Worm (Caenorhabditis elegans) whole organism, young adult: ENCODE measurements around the gene cope-1.

ENCODE experiments used
- B0035.1 ChIP-seq: sonication (generic microtip); optimal IDR thresholded peaks from 2 replicates; lab custom pipeline; 2016; ENCODE audit warnings: missing genetic modification characterization, mild to moderate bottlenecking, missing compliant biosample characterization, missing genotype, missing genetic modification reagents
- B0336.3 ChIP-seq: fragments of 200-800 bp; sonication (Bioruptor generic); IDR thresholded peaks from 2 replicates; pipeline ENCODE4 v1.3.6; 2022; ENCODE audit warnings: missing genetic modification characterization, missing compliant biosample characterization
- F22D6.2 ChIP-seq: sonication (generic microtip); optimal IDR thresholded peaks from 2 replicates; lab custom pipeline; 2016; ENCODE audit warnings: mild to moderate bottlenecking, missing genetic modification characterization, missing compliant biosample characterization
- F52B5.7 ChIP-seq: sonication (generic microtip); optimal IDR thresholded peaks from 2 replicates; lab custom pipeline; 2016; ENCODE audit warnings: mild to moderate bottlenecking, missing genetic modification characterization, missing compliant biosample characterization
- F57A8.1 ChIP-seq: fragments of 200-800 bp; sonication (Bioruptor generic); optimal IDR thresholded peaks from 2 replicates; lab custom pipeline; 2018; ENCODE audit warnings: mild to moderate bottlenecking, missing genetic modification characterization, moderate library complexity, missing compliant biosample characterization
- T07F8.4 ChIP-seq: sonication (generic microtip); optimal IDR thresholded peaks from 2 replicates; lab custom pipeline; 2016; ENCODE audit warnings: mild to moderate bottlenecking, missing genetic modification characterization, moderate library complexity, missing compliant biosample characterization
- Y53G8AR.9 ChIP-seq: fragments of 200-800 bp; sonication (Bioruptor generic); conservative IDR thresholded peaks from 2 replicates; pipeline ENCODE4 v1.3.6; 2022; ENCODE audit warnings: missing genetic modification reagents, missing genetic modification characterization, missing compliant biosample characterization
- Y56A3A.18 ChIP-seq: fragments of 200-800 bp; sonication (Bioruptor generic); IDR thresholded peaks from 2 replicates; pipeline ENCODE4 v1.3.6; 2022; ENCODE audit warnings: missing genetic modification reagents, missing genetic modification characterization, missing compliant biosample characterization
- Y67H2A.10 ChIP-seq: fragments of 200-800 bp; sonication (Bioruptor generic); conservative IDR thresholded peaks from 2 replicates; pipeline ENCODE4 v1.3.6; 2022; ENCODE audit warnings: missing genetic modification reagents, missing genetic modification characterization, missing compliant biosample characterization
- aptf-2 ChIP-seq: fragments of 200-800 bp; sonication (Bioruptor generic); conservative IDR thresholded peaks from 2 replicates; pipeline ENCODE4 v1.3.6; 2022; ENCODE audit warnings: missing genetic modification reagents, missing genetic modification characterization, missing compliant biosample characterization
- attf-6 ChIP-seq: fragments of 200-800 bp; sonication (Bioruptor generic); IDR thresholded peaks from 2 replicates; pipeline ENCODE4 v1.3.6; 2022; ENCODE audit warnings: missing genetic modification reagents, missing genetic modification characterization, missing compliant biosample characterization
- bed-2 ChIP-seq: fragments of 200-800 bp; sonication (Bioruptor generic); IDR thresholded peaks from 2 replicates; pipeline ENCODE4 v1.3.6; 2022; ENCODE audit warnings: missing genetic modification reagents, missing genetic modification characterization, missing compliant biosample characterization
- ceh-40 ChIP-seq: fragments of 200-800 bp; sonication (Bioruptor generic); IDR thresholded peaks from 2 replicates; pipeline ENCODE4 v1.3.6; 2022; ENCODE audit warnings: missing genetic modification characterization, missing compliant biosample characterization
- ceh-79 ChIP-seq: sonication (generic microtip); optimal IDR thresholded peaks from 2 replicates; lab custom pipeline; 2017; ENCODE audit warnings: mild to moderate bottlenecking, missing genetic modification characterization, missing compliant biosample characterization
- ceh-91 ChIP-seq: fragments of 200-800 bp; sonication (Bioruptor generic); IDR thresholded peaks from 2 replicates; pipeline ENCODE4 v1.3.6; 2022; ENCODE audit warnings: missing genetic modification reagents, missing genetic modification characterization, missing compliant biosample characterization
- die-1 ChIP-seq: sonication (generic microtip); optimal IDR thresholded peaks from 2 replicates; lab custom pipeline; 2016; ENCODE audit warnings: missing genotype, mild to moderate bottlenecking, missing genetic modification characterization, missing compliant biosample characterization
- dpff-1 ChIP-seq: sonication (generic microtip); optimal IDR thresholded peaks from 2 replicates; lab custom pipeline; 2017; ENCODE audit warnings: mild to moderate bottlenecking, missing genetic modification characterization, missing compliant biosample characterization
- dpl-1 ChIP-seq: fragments of 150-350 bp; optimal IDR thresholded peaks from 2 replicates; lab custom pipeline; 2014; ENCODE audit warnings: missing biosample characterization, missing genetic modification reagents, missing genetic modification characterization
- efl-1 ChIP-seq: fragments of 150-350 bp; optimal IDR thresholded peaks from 2 replicates; lab custom pipeline; 2014; ENCODE audit warnings: missing biosample characterization, missing genetic modification reagents, missing genetic modification characterization
- egl-18 ChIP-seq: fragments of 200-800 bp; sonication (Bioruptor generic); IDR thresholded peaks from 2 replicates; pipeline ENCODE4 v1.3.6; 2022; ENCODE audit warnings: missing genetic modification reagents, missing genetic modification characterization, missing compliant biosample characterization
- fkh-3 ChIP-seq: sonication (generic microtip); optimal IDR thresholded peaks from 2 replicates; lab custom pipeline; 2016; ENCODE audit warnings: mild to moderate bottlenecking, missing genetic modification characterization, missing compliant biosample characterization
- hlh-12 ChIP-seq: sonication (generic microtip); optimal IDR thresholded peaks from 2 replicates; lab custom pipeline; 2016; ENCODE audit warnings: missing genetic modification characterization, missing compliant biosample characterization
- hrde-1 ChIP-seq: sonication (generic microtip); optimal IDR thresholded peaks from 2 replicates; lab custom pipeline; 2016; ENCODE audit warnings: missing genetic modification characterization, mild to moderate bottlenecking, missing compliant biosample characterization, moderate library complexity, missing genotype, missing genetic modification reagents, borderline replicate concordance
- hsf-1 ChIP-seq: fragments of 200-800 bp; sonication (Bioruptor generic); IDR thresholded peaks from 2 replicates; pipeline ENCODE4 v1.3.6; 2022; ENCODE audit warnings: missing genetic modification reagents, missing genetic modification characterization, missing compliant biosample characterization
- let-526 ChIP-seq: fragments of 200-800 bp; sonication (Bioruptor generic); IDR thresholded peaks from 2 replicates; pipeline ENCODE4 v1.3.6; 2022; ENCODE audit warnings: missing genetic modification reagents, missing genetic modification characterization, missing compliant biosample characterization
- lin-54 ChIP-seq: fragments of 200-800 bp; sonication (Bioruptor generic); optimal IDR thresholded peaks from 2 replicates; lab custom pipeline; 2018; ENCODE audit warnings: mild to moderate bottlenecking, missing genetic modification characterization, missing compliant biosample characterization
- lir-1 ChIP-seq: fragments of 200-800 bp; sonication (Bioruptor generic); conservative IDR thresholded peaks from 2 replicates; pipeline ENCODE4 v1.3.6; 2022; ENCODE audit warnings: missing genetic modification reagents, missing genetic modification characterization, missing compliant biosample characterization
- madf-3 ChIP-seq: fragments of 200-800 bp; sonication (Bioruptor generic); IDR thresholded peaks from 2 replicates; pipeline ENCODE4 v1.3.6; 2022; ENCODE audit warnings: missing genetic modification reagents, missing genetic modification characterization, missing compliant biosample characterization
- madf-8 ChIP-seq: fragments of 200-800 bp; sonication (Bioruptor generic); conservative IDR thresholded peaks from 2 replicates; pipeline ENCODE4 v1.3.6; 2022; ENCODE audit warnings: missing genetic modification reagents, missing genetic modification characterization, missing compliant biosample characterization
- nhr-179 ChIP-seq: sonication (generic microtip); optimal IDR thresholded peaks from 2 replicates; lab custom pipeline; 2016; ENCODE audit warnings: mild to moderate bottlenecking, missing genetic modification characterization, missing compliant biosample characterization
- nhr-27 ChIP-seq: fragments of 200-800 bp; sonication (Bioruptor generic); optimal IDR thresholded peaks from 2 replicates; lab custom pipeline; 2018; ENCODE audit warnings: mild to moderate bottlenecking, missing genetic modification characterization, moderate library complexity, missing compliant biosample characterization
- nhr-80 ChIP-seq: sonication (generic microtip); optimal IDR thresholded peaks from 2 replicates; lab custom pipeline; 2016; ENCODE audit warnings: missing genetic modification characterization, missing compliant biosample characterization
- pbrm-1 ChIP-seq: fragments of 200-800 bp; sonication (Bioruptor generic); IDR thresholded peaks from 2 replicates; pipeline ENCODE4 v1.3.6; 2022; ENCODE audit warnings: missing genetic modification reagents, missing genetic modification characterization, missing compliant biosample characterization
- rec-8 ChIP-seq, 2 experiments: sonication (generic microtip); optimal IDR thresholded peaks; 2 replicates each; lab custom pipeline; 2016; ENCODE audit warnings: mild to moderate bottlenecking in 2 of 2, missing genetic modification characterization in 2 of 2, missing genetic modification reagents in 2 of 2, missing genotype in 2 of 2, missing biosample characterization in 1 of 2, missing compliant biosample characterization in 1 of 2, moderate library complexity in 1 of 2
- repo-1 ChIP-seq: sonication (generic microtip); optimal IDR thresholded peaks from 2 replicates; lab custom pipeline; 2017; ENCODE audit warnings: mild to moderate bottlenecking, missing genetic modification characterization, missing compliant biosample characterization
- rpc-1 ChIP-seq, 2 experiments: fragments of 150-350 bp in 1 of 2; sonication (generic microtip) in 1 of 2; optimal IDR thresholded peaks; 2 replicates each; lab custom pipeline; 2014 to 2018; ENCODE audit warnings: missing biosample characterization in 1 of 2, missing genetic modification characterization in 1 of 2, missing genetic modification reagents in 1 of 2, missing genotype in 1 of 2
- sea-2 ChIP-seq: fragments of 200-800 bp; sonication (Bioruptor generic); IDR thresholded peaks from 2 replicates; pipeline ENCODE4 v1.3.6; 2022; ENCODE audit warnings: missing genetic modification characterization, missing compliant biosample characterization
- snpc-3.4 ChIP-seq: sonication (generic microtip); optimal IDR thresholded peaks from 2 replicates; lab custom pipeline; 2017; ENCODE audit warnings: missing genetic modification characterization, mild to moderate bottlenecking, missing compliant biosample characterization, antibody characterized with exemption, moderate library complexity, missing genotype, missing genetic modification reagents
- snpc-4 ChIP-seq, 5 experiments: fragments of 150-350 bp in 1 of 5; sonication (generic microtip) in 4 of 5; optimal IDR thresholded peaks; 2 replicates each; lab custom pipeline; 2014 to 2018; ENCODE audit warnings: missing genetic modification characterization in 5 of 5, missing biosample characterization in 3 of 5, antibody characterized with exemption in 2 of 5, mild to moderate bottlenecking in 2 of 5, missing compliant biosample characterization in 2 of 5, missing genotype in 2 of 5, moderate library complexity in 2 of 5, missing genetic modification reagents in 1 of 5
- tbp1 ChIP-seq: fragments of 200-800 bp; sonication (Bioruptor generic); optimal IDR thresholded peaks from 2 replicates; lab custom pipeline; 2018; ENCODE audit warnings: mild to moderate bottlenecking, missing genetic modification characterization, missing compliant biosample characterization
- unc-130 ChIP-seq: sonication (generic microtip); optimal IDR thresholded peaks from 2 replicates; lab custom pipeline; 2016; ENCODE audit warnings: missing genetic modification reagents, missing genetic modification characterization, missing compliant biosample characterization
- unc-62 ChIP-seq: fragments of 150-350 bp; optimal IDR thresholded peaks from 2 replicates; lab custom pipeline; 2014; ENCODE audit warnings: missing biosample characterization, missing genetic modification reagents, missing genetic modification characterization
- xnd-1 ChIP-seq: sonication (generic microtip); optimal IDR thresholded peaks from 2 replicates; lab custom pipeline; 2016; ENCODE audit warnings: missing genotype, missing genetic modification reagents, missing genetic modification characterization, missing compliant biosample characterization
- zim-3 ChIP-seq: sonication (generic microtip); optimal IDR thresholded peaks from 2 replicates; lab custom pipeline; 2017; ENCODE audit warnings: mild to moderate bottlenecking, missing genetic modification characterization, moderate library complexity, missing compliant biosample characterization
- ztf-26 ChIP-seq: sonication (generic microtip); optimal IDR thresholded peaks from 2 replicates; lab custom pipeline; 2017; ENCODE audit warnings: missing genetic modification characterization, missing compliant biosample characterization
- ztf-3 ChIP-seq: fragments of 200-800 bp; sonication (Bioruptor generic); optimal IDR thresholded peaks from 2 replicates; lab custom pipeline; 2018; ENCODE audit warnings: mild to moderate bottlenecking, missing genetic modification characterization, missing compliant biosample characterization

The cope-1 gene

DNA sequence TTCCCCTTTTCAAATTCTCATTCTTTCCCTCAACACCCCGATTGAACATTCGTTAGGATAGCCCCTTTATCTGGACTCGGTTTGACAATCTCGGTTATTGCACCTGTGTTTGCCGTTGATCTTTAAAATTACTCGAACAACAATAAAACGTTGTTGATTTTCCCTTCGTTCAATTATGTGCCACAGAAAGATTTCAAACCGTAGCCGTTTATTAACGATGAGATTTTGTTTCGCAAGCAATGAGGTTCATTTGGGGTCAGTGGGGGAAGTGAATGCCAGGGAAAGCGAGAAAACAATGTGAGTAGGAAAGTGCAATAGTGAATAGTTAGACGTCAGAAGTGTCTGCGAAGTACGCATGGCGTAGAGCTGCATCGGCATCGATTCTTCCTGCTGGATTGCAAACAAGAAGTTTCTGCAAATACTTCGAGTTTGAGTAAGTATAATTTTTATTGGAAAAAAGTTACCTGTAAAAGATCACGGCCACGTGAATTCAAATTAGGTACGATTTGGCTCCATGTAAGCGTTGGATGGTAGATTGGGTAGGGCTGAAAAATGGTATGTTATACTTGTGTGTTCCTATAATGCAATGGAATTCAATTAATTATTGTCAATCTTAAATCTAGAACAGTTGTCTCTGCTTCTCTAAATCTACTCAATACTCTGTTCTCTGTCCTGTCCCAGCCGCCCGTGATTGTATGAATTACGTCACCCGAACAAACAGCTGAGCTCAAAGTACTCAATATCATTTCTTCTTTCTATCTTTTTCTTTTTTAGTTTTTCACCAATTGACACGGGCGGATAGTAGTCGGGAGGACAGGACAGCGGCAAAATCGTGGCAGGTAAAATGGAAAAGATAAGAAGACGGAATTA, 38.7 kb downstream of the cope-1 start, which contains the start of gene kel-3 (continued):
- TF ChIP-seq unc-62 (no peak), lir-1 (GFP tag; lab: Robert Waterston, UW) (no peak), nhr-179 (tag; lab: Kevin White, UChicago) (peak; percentile 54), snpc-4 (GFP tag; optimal IDR thresholded peaks at IDR 0.05; lab: Kevin White, UChicago) (no peak), snpc-4 (tag; optimal IDR thresholded peaks at IDR 0.05; lab: Kevin White, UChicago) (peak in 3 of 4 experiments; percentile 51 to 79 (median 56)), ceh-79 (peak; percentile 96), nhr-27 (tag; lab: Kevin White, UChicago) (peak; percentile 76), dpff-1 (tag; lab: Kevin White, UChicago) (peak; percentile 98), dpl-1 (GFP tag; lab: Kevin White, UChicago) (no peak), zim-3 (tag; lab: Kevin White, UChicago) (peak; percentile 93), F57A8.1 (GFP tag; lab: Kevin White, UChicago) (peak; percentile 39), lin-54 (GFP tag; lab: Kevin White, UChicago) (peak; percentile 86), hrde-1 (peak; percentile 98), nhr-80 (peak; percentile 90), F22D6.2 (tag; lab: Kevin White, UChicago) (peak; percentile 27), B0035.1 (tag; lab: Kevin White, UChicago) (peak; percentile 90), fkh-3 (tag; lab: Kevin White, UChicago) (peak; percentile 98), let-526 (GFP tag; lab: Robert Waterston, UW) (peak; percentile 82), pbrm-1 (GFP tag; lab: Robert Waterston, UW) (peak; percentile 86), rpc-1 (optimal IDR thresholded peaks at IDR 0.05; lab: Kevin White, UChicago) (no peak), rpc-1 (tag; optimal IDR thresholded peaks at IDR 0.05; lab: Kevin White, UChicago) (peak; percentile 11), aptf-2 (GFP tag; lab: Robert Waterston, UW) (no peak), ceh-40 (GFP tag; lab: Robert Waterston, UW) (no peak), ztf-3 (GFP tag; lab: Kevin White, UChicago) (peak; percentile 91), die-1 (tag; lab: Kevin White, UChicago) (peak; percentile 78), hsf-1 (GFP tag; lab: Robert Waterston, UW) (peak; percentile 89), bed-2 (GFP tag; lab: Robert Waterston, UW) (no peak), F52B5.7 (peak; percentile 95), egl-18 (GFP tag; lab: Robert Waterston, UW) (0 out of 2 replicates have a peak, but pooled peaks have one; percentile 73), B0336.3 (peak; percentile 95), xnd-1 (peak; percentile 33), Y53G8AR.9 (peak; percentile 97), efl-1 (GFP tag; lab: Kevin White, UChicago) (peak; percentile 40), Y67H2A.10 (GFP tag; lab: Robert Waterston, UW) (no peak), rec-8 (tag; optimal IDR thresholded peaks at IDR 0.05; lab: Kevin White, UChicago) (peak; percentile 31 to 57), ceh-91 (GFP tag; lab: Robert Waterston, UW) (no peak), hlh-12 (tag; lab: Kevin White, UChicago) (no peak), madf-8 (GFP tag; lab: Robert Waterston, UW) (peak; percentile 20; the same call in 1 of the 2 replicates), sea-2 (peak; percentile 66; the same call in 1 of the 2 replicates), T07F8.4 (tag; lab: Kevin White, UChicago) (peak; percentile 75), madf-3 (GFP tag; lab: Robert Waterston, UW) (peak; percentile 87), tbp1 (GFP tag; lab: Kevin White, UChicago) (peak; percentile 71), attf-6 (GFP tag; lab: Robert Waterston, UW) (peak; percentile 87), repo-1 (peak; percentile 98), snpc-3.4 (peak; percentile 63), Y56A3A.18 (GFP tag; lab: Robert Waterston, UW) (peak; percentile 94), ztf-26 (peak; percentile 77), unc-130 (GFP tag; lab: Kevin White, UChicago) (peak; percentile 97)
